Fruit fly (Drosophila melanogaster) whole organism, embryonic: Measurements from ENCODE around the gene Rab39.

Source experiments
- Awh ChIP-seq: fragments of 200-800 bp; sonication (Bioruptor generic); IDR thresholded peaks from 2 replicates; pipeline ENCODE4, ENCODE4 v1.3.6; 2022; ENCODE audit warnings: missing biosample characterization, missing genetic modification characterization
- CG11456 ChIP-seq: fragments of 200-800 bp; sonication (Bioruptor generic); IDR thresholded peaks from 3 replicates; pipeline ENCODE4 v1.3.6; 2022; ENCODE audit warnings: missing biosample characterization, missing genetic modification characterization
- CG11696 ChIP-seq: fragments of 200-800 bp; sonication (Bioruptor generic); IDR thresholded peaks from 2 replicates; pipeline ENCODE4 v1.3.6; 2022; ENCODE audit warnings: missing biosample characterization, missing genetic modification characterization
- CG15514 ChIP-seq: fragments of 200-800 bp; sonication (Bioruptor generic); optimal IDR thresholded peaks from 3 replicates; lab custom pipeline; 2017; ENCODE audit warnings: missing biosample characterization, missing genetic modification characterization, mild to moderate bottlenecking, moderate library complexity, missing genetic modification reagents
- CG16863 ChIP-seq: fragments of 200-800 bp; sonication (Bioruptor generic); optimal IDR thresholded peaks from 3 replicates; lab custom pipeline; 2016; ENCODE audit warnings: missing biosample characterization, missing genetic modification characterization
- CG17328 ChIP-seq: fragments of 200-800 bp; sonication (Bioruptor generic); IDR thresholded peaks from 2 replicates; pipeline ENCODE4 v1.3.6; 2022; ENCODE audit warnings: missing biosample characterization, missing genetic modification characterization
- CG17612 ChIP-seq: fragments of 200-800 bp; sonication (Bioruptor generic); IDR thresholded peaks from 2 replicates; pipeline ENCODE4 v1.3.6; 2022; ENCODE audit warnings: missing biosample characterization, missing genetic modification characterization
- CG30020 ChIP-seq: fragments of 200-800 bp; optimal IDR thresholded peaks from 2 replicates; lab custom pipeline; 2019; ENCODE audit warnings: missing biosample characterization, mild to moderate bottlenecking, missing genetic modification characterization, moderate library complexity
- CG31441 ChIP-seq: fragments of 200-800 bp; sonication (Bioruptor generic); IDR thresholded peaks from 2 replicates; pipeline ENCODE4 v1.3.6; 2022; ENCODE audit warnings: missing biosample characterization, missing genetic modification characterization
- CG34422 ChIP-seq: fragments of 200-800 bp; sonication (Bioruptor generic); IDR thresholded peaks from 3 replicates; pipeline ENCODE4 v1.3.6; 2022; ENCODE audit warnings: missing biosample characterization, missing genetic modification characterization
- CG3995 ChIP-seq: fragments of 200-800 bp; sonication (Bioruptor generic); optimal IDR thresholded peaks from 3 replicates; lab custom pipeline; 2016; ENCODE audit warnings: missing biosample characterization, missing genetic modification characterization
- CG4282 ChIP-seq: fragments of 200-800 bp; sonication (Bioruptor generic); optimal IDR thresholded peaks from 2 replicates; lab custom pipeline; 2016; ENCODE audit warnings: missing biosample characterization, missing genetic modification characterization
- CG4404 ChIP-seq: fragments of 200-800 bp; sonication (Bioruptor generic); IDR thresholded peaks from 2 replicates; pipeline ENCODE4 v1.3.6; 2022; ENCODE audit warnings: missing biosample characterization, missing genetic modification characterization
- CG4617 ChIP-seq: fragments of 200-800 bp; sonication (Bioruptor generic); optimal IDR thresholded peaks from 3 replicates; lab custom pipeline; 2016; ENCODE audit warnings: missing biosample characterization, missing genetic modification characterization, borderline replicate concordance
- CG4707 ChIP-seq: fragments of 200-800 bp; sonication (Bioruptor generic); optimal IDR thresholded peaks from 2 replicates; lab custom pipeline; 2018; ENCODE audit warnings: missing biosample characterization, mild to moderate bottlenecking, missing genetic modification characterization, moderate library complexity
- CG6272 ChIP-seq: fragments of 200-800 bp; sonication (Bioruptor generic); IDR thresholded peaks from 2 replicates; pipeline ENCODE4 v1.3.6; 2022; ENCODE audit warnings: missing biosample characterization, missing genetic modification characterization
- CG6689 ChIP-seq: fragments of 200-800 bp; sonication (Bioruptor generic); IDR thresholded peaks from 2 replicates; pipeline ENCODE4 v1.3.6; 2022; ENCODE audit warnings: missing biosample characterization, missing genetic modification characterization
- CG9215 ChIP-seq: fragments of 200-800 bp; sonication (Bioruptor generic); IDR thresholded peaks from 2 replicates; pipeline ENCODE4 v1.3.6; 2022; ENCODE audit warnings: missing biosample characterization, missing genetic modification characterization
- CG9876 ChIP-seq: fragments of 200-800 bp; sonication (Bioruptor generic); optimal IDR thresholded peaks from 2 replicates; lab custom pipeline; 2016; ENCODE audit warnings: missing biosample characterization, missing genetic modification characterization
- CoRest ChIP-seq: fragments of 200-800 bp; sonication (Bioruptor generic); optimal IDR thresholded peaks from 3 replicates; lab custom pipeline; 2018; ENCODE audit warnings: missing biosample characterization, mild to moderate bottlenecking, missing genetic modification characterization, moderate library complexity
- Ets97D ChIP-seq: fragments of 200-800 bp; sonication (Bioruptor generic); optimal IDR thresholded peaks from 3 replicates; lab custom pipeline; 2016; ENCODE audit warnings: missing biosample characterization, missing genetic modification characterization
- Fer3 ChIP-seq: fragments of 200-800 bp; sonication (Bioruptor generic); optimal IDR thresholded peaks from 2 replicates; lab custom pipeline; 2018; ENCODE audit warnings: missing biosample characterization, mild to moderate bottlenecking, missing genetic modification characterization, moderate library complexity
- HmgZ ChIP-seq: fragments of 200-800 bp; sonication (Bioruptor generic); optimal IDR thresholded peaks from 2 replicates; lab custom pipeline; 2018; ENCODE audit warnings: missing biosample characterization, mild to moderate bottlenecking, missing genetic modification characterization
- Hr39 ChIP-seq: fragments of >200 bp; optimal IDR thresholded peaks from 2 replicates; lab custom pipeline; 2017
- MBD-R2 ChIP-seq: fragments of 200-800 bp; sonication (Bioruptor generic); IDR thresholded peaks from 2 replicates; pipeline ENCODE4 v1.3.6; 2022; ENCODE audit warnings: missing biosample characterization, missing genetic modification characterization
- Max ChIP-seq: fragments of 200-800 bp; sonication (Bioruptor generic); optimal IDR thresholded peaks from 2 replicates; lab custom pipeline; 2016; ENCODE audit warnings: missing biosample characterization, mild to moderate bottlenecking, missing genetic modification characterization
- Meics ChIP-seq: fragments of 200-800 bp; sonication (Bioruptor generic); optimal IDR thresholded peaks from 2 replicates; lab custom pipeline; 2017; ENCODE audit warnings: missing biosample characterization, mild to moderate bottlenecking, missing genetic modification characterization
- Myb ChIP-seq: fragments of 200-800 bp; sonication (Bioruptor generic); optimal IDR thresholded peaks from 2 replicates; lab custom pipeline; 2016; ENCODE audit warnings: missing biosample characterization, missing genetic modification characterization
- NC2β ChIP-seq: fragments of 200-800 bp; sonication (Bioruptor generic); optimal IDR thresholded peaks from 2 replicates; lab custom pipeline; 2016; ENCODE audit warnings: missing biosample characterization, missing genetic modification characterization
- Sry-β ChIP-seq: fragments of 200-800 bp; sonication (Bioruptor generic); optimal IDR thresholded peaks from 2 replicates; lab custom pipeline; 2018; ENCODE audit warnings: missing biosample characterization, mild to moderate bottlenecking, missing genetic modification characterization, moderate library complexity
- Ssrp ChIP-seq: fragments of 200-800 bp; sonication (Bioruptor generic); optimal IDR thresholded peaks from 2 replicates; lab custom pipeline; 2018; ENCODE audit warnings: missing biosample characterization, mild to moderate bottlenecking, missing genetic modification characterization, moderate library complexity
- Xbp1 ChIP-seq: fragments of 200-800 bp; sonication (Bioruptor generic); optimal IDR thresholded peaks from 3 replicates; lab custom pipeline; 2016; ENCODE audit warnings: missing biosample characterization, mild to moderate bottlenecking, missing genetic modification characterization
- caup ChIP-seq: fragments of 200-800 bp; sonication (Bioruptor generic); optimal IDR thresholded peaks from 3 replicates; lab custom pipeline; 2017; ENCODE audit warnings: missing biosample characterization, mild to moderate bottlenecking, missing genetic modification characterization, moderate library complexity; ENCODE audit not compliant: severe bottlenecking
- cg ChIP-seq: fragments of 200-800 bp; sonication (Bioruptor generic); optimal IDR thresholded peaks from 3 replicates; lab custom pipeline; 2019; ENCODE audit warnings: missing biosample characterization, mild to moderate bottlenecking, missing genetic modification characterization, moderate library complexity
- crol ChIP-seq: fragments of 200-800 bp; sonication (Bioruptor generic); IDR thresholded peaks from 2 replicates; pipeline ENCODE4 v1.3.6; 2022; ENCODE audit warnings: missing biosample characterization, missing genetic modification characterization
- dmrt99B ChIP-seq: fragments of 200-800 bp; sonication (Bioruptor generic); optimal IDR thresholded peaks from 2 replicates; lab custom pipeline; 2018; ENCODE audit warnings: missing biosample characterization, mild to moderate bottlenecking, missing genetic modification characterization, moderate library complexity
- ewg ChIP-seq: fragments of 200-800 bp; sonication (Bioruptor generic); optimal IDR thresholded peaks from 3 replicates; lab custom pipeline; 2017; ENCODE audit warnings: mild to moderate bottlenecking, missing biosample characterization, missing genetic modification reagents, missing genetic modification characterization
- exex ChIP-seq: fragments of 200-800 bp; sonication (Bioruptor generic); optimal IDR thresholded peaks from 4 replicates; lab custom pipeline; 2018; ENCODE audit warnings: missing biosample characterization, mild to moderate bottlenecking, missing genetic modification characterization, moderate library complexity
- gcm ChIP-seq: fragments of 200-800 bp; sonication (Bioruptor generic); optimal IDR thresholded peaks from 2 replicates; lab custom pipeline; 2019; ENCODE audit warnings: missing biosample characterization, mild to moderate bottlenecking, missing genetic modification characterization, moderate library complexity
- grn ChIP-seq: fragments of 200-800 bp; sonication (Bioruptor generic); optimal IDR thresholded peaks from 3 replicates; lab custom pipeline; 2017; ENCODE audit warnings: missing biosample characterization, missing genetic modification characterization
- gro ChIP-seq: fragments of 200-800 bp; sonication (Bioruptor generic); optimal IDR thresholded peaks from 2 replicates; lab custom pipeline; 2016; ENCODE audit warnings: missing biosample characterization, missing genetic modification characterization
- gt ChIP-seq: fragments of 200-800 bp; sonication (Bioruptor generic); IDR thresholded peaks from 2 replicates; pipeline ENCODE4 v1.3.6; 2022; ENCODE audit warnings: missing biosample characterization, missing genetic modification characterization
- otp ChIP-seq: fragments of 200-800 bp; sonication (Bioruptor generic); IDR thresholded peaks from 3 replicates; pipeline ENCODE4, ENCODE4 v1.3.6; 2022; ENCODE audit warnings: missing biosample characterization, missing genetic modification characterization
- pnt ChIP-seq: fragments of 200-800 bp; sonication (Bioruptor generic); optimal IDR thresholded peaks from 3 replicates; lab custom pipeline; 2016; ENCODE audit warnings: missing biosample characterization, missing genetic modification characterization
- prd ChIP-seq, 3 experiments: fragments of >200 bp in 2 of 3; fragments of 200-800 bp in 1 of 3; sonication (Bioruptor generic) in 1 of 3; optimal IDR thresholded peaks in 2 of 3; IDR thresholded peaks in 1 of 3; 2 replicates in 2 of 3; 3 replicates in 1 of 3; pipeline versions ENCODE4 v1.3.6 to Lab custom; 2017 to 2022; ENCODE audit warnings: missing biosample characterization in 1 of 3, missing genetic modification characterization in 1 of 3
- rib ChIP-seq: fragments of 200-800 bp; sonication (Bioruptor generic); IDR thresholded peaks from 2 replicates; pipeline ENCODE4 v1.3.6; 2022; ENCODE audit warnings: missing biosample characterization, missing genetic modification characterization
- toy ChIP-seq: fragments of 200-800 bp; sonication (Bioruptor generic); IDR thresholded peaks from 2 replicates; pipeline ENCODE4 v1.3.6; 2022; ENCODE audit warnings: missing biosample characterization, missing genetic modification characterization
- usp ChIP-seq: fragments of >200 bp; optimal IDR thresholded peaks from 2 replicates; lab custom pipeline; 2017; ENCODE audit warnings: missing biosample characterization, missing genetic modification characterization
- z ChIP-seq: fragments of 200-800 bp; sonication (Bioruptor generic); IDR thresholded peaks from 3 replicates; pipeline ENCODE4 v1.3.6; 2022; ENCODE audit warnings: missing biosample characterization, missing genetic modification characterization

Rab39 gene

DNA sequence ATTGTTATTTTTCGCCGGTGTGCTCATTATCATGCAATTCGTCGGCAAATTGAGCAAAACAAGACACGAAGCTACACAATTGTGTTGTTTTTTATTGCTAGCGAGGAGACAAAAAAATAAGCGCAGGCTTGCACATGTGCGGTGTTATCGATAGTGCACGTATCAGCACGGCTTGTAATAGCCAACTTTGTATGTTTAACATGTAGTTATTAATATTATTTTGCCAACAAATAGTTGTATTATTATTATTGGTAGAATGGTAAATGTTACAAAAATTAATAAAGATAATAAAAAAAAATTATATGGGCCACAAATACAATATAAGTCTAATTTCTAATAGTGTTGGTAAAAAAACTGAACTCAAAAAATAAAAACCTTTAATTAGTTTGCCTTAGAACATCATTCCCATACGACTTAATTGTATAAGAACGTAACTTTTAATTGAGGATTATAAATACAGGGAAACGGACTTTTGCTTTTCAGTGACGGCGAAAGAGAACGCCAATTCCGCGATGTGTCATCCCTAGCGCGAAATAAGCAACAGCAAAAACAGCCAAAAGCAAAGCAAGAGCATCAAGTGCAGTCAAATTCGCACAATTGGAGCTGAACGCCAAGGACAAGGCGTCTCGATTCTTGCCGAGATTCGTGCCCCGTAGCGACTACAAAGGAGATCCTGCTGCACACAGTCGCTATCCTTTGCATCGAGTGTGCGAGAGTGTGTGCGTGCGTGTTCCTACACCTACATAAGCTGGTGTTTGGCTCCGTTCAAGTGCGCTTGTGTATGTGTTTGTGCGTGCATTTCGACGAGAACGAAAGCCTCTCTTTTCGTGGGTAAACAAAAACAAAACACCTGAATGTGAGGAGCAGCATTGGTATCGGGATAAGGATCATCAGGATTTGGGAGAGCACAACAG, 6.2 kb upstream of the Rab39 start, which contains the start of the genes NELF-B and CG12155 (continued):
- TF ChIP-seq CG15514 (no peak), gro (GFP tag; lab: Kevin White, UChicago) (no peak), NC2β (GFP tag; lab: Kevin White, UChicago) (no peak), Awh (GFP tag; lab: Robert Waterston, UW) (no peak), cg (GFP tag; lab: Kevin White, UChicago) (peak; percentile 81), CG11456 (peak; percentile 43; the same call in 1 of the 3 replicates), rib (no peak), CoRest (peak; percentile 77), Sry-β (GFP tag; lab: Kevin White, UChicago) (peak; percentile 43), prd (optimal IDR thresholded peaks at IDR 0.05; lab: Kevin White, UChicago) (no peak), prd (GFP tag; IDR thresholded peaks at IDR 0.05; lab: Robert Waterston, UW) (peak; percentile 54; the same call in 2 of the 3 replicates), Ets97D (GFP tag; lab: Kevin White, UChicago) (no peak), CG6689 (GFP tag; lab: Robert Waterston, UW) (peak; percentile 50; the same call in 1 of the 2 replicates), CG4404 (peak; percentile 26; the same call in 1 of the 2 replicates), Meics (no peak), Max (GFP tag; lab: Kevin White, UChicago) (peak; percentile 61), CG34422 (GFP tag; lab: Robert Waterston, UW) (no peak; the same call in 2 of the 3 replicates), otp (GFP tag; lab: Robert Waterston, UW) (no peak), gcm (GFP tag; lab: Kevin White, UChicago) (no peak), MBD-R2 (peak; percentile 77), Ssrp (tag; lab: Kevin White, UChicago) (peak; percentile 53), CG30020 (tag; lab: Kevin White, UChicago) (peak; percentile 58), caup (GFP tag; lab: Kevin White, UChicago) (no peak), pnt (GFP tag; lab: Kevin White, UChicago) (peak; percentile 32), CG16863 (GFP tag; lab: Kevin White, UChicago) (no peak), CG31441 (GFP tag; lab: Robert Waterston, UW) (no peak; the same call in 1 of the 2 replicates), CG4707 (GFP tag; lab: Kevin White, UChicago) (no peak), grn (GFP tag; lab: Kevin White, UChicago) (no peak), crol (GFP tag; lab: Robert Waterston, UW) (no peak), exex (tag; lab: Kevin White, UChicago) (no peak), CG3995 (GFP tag; lab: Kevin White, UChicago) (peak; percentile 20), z (GFP tag; lab: Robert Waterston, UW) (no peak), HmgZ (no peak), Hr39 (lab: Kevin White, UChicago) (no peak), CG4282 (GFP tag; lab: Kevin White, UChicago) (no peak), dmrt99B (tag; lab: Kevin White, UChicago) (no peak), CG17328 (GFP tag; lab: Robert Waterston, UW) (no peak), CG9876 (GFP tag; lab: Kevin White, UChicago) (no peak), toy (GFP tag; lab: Robert Waterston, UW) (no peak), CG17612 (GFP tag; lab: Robert Waterston, UW) (no peak), gt (no peak), CG4617 (GFP tag; lab: Kevin White, UChicago) (peak; percentile 7), ewg (GFP tag; lab: Kevin White, UChicago) (peak; percentile 45), Myb (GFP tag; lab: Kevin White, UChicago) (no peak), Fer3 (tag; lab: Kevin White, UChicago) (peak; percentile 4), CG9215 (peak; percentile 53), CG11696 (no peak), CG6272 (GFP tag; lab: Robert Waterston, UW) (no peak; the same call in 1 of the 2 replicates), Xbp1 (GFP tag; lab: Kevin White, UChicago) (peak; percentile 71), usp (GFP tag; lab: Kevin White, UChicago) (no peak)
